Worm (Caenorhabditis elegans): ENCODE results near the gene srw-118.
"Not testable (repeated sequence)": the region's sequence is repeated elsewhere in the genome, so short reads cannot be mapped to it uniquely, and the experiment has no call there.

The srw-118 gene

DNA sequence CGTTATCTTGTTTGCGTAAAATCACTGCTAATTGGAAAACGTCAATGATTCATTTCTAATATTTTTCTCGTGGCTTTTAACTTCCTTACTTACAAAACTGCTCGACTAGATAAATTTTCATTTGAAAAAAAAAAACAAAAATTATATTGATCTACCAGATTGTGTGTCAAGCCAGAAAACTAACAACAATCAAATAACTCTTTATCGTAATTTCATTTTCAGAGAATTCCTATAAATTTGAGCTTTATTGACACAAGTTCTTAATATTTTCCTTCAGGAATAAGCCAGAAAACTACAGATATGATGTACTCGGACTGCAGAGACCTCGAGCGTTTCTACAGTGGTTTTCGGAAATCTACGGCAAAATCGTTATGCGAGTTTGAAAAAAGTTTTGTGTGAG is 3.6 kb downstream of the srw-118 start, which contains the start of gene srw-124:
TSS of gene srw-124 (plus strand) at position 301 of the 400 bp plus-strand sequence.
- TF ChIP-seq hmg-11 (tag; optimal IDR thresholded peaks at IDR 0.05) (no peak), pqm-1 (tag; optimal IDR thresholded peaks at IDR 0.05) (no peak), lin-39 (tag; optimal IDR thresholded peaks at IDR 0.05) (no peak), nhr-11 (tag; optimal IDR thresholded peaks at IDR 0.05) (no peak), nhr-237 (tag; optimal IDR thresholded peaks at IDR 0.05) (no peak), ztf-4 (tag; optimal IDR thresholded peaks at IDR 0.05) (no peak), elt-1 (tag; optimal IDR thresholded peaks at IDR 0.05) (no peak)

ce11 chrV:2975285-2975684 is 4.6 kb downstream of the srw-118 start, which contains the start of gene srw-123:
Gene srw-123 (minus strand): TSS chrV:2975385.
- TF ChIP-seq jun-1, lin-39, nhr-67 (tag; optimal IDR thresholded peaks at IDR 0.05): not testable (repeated sequence)

DNA sequence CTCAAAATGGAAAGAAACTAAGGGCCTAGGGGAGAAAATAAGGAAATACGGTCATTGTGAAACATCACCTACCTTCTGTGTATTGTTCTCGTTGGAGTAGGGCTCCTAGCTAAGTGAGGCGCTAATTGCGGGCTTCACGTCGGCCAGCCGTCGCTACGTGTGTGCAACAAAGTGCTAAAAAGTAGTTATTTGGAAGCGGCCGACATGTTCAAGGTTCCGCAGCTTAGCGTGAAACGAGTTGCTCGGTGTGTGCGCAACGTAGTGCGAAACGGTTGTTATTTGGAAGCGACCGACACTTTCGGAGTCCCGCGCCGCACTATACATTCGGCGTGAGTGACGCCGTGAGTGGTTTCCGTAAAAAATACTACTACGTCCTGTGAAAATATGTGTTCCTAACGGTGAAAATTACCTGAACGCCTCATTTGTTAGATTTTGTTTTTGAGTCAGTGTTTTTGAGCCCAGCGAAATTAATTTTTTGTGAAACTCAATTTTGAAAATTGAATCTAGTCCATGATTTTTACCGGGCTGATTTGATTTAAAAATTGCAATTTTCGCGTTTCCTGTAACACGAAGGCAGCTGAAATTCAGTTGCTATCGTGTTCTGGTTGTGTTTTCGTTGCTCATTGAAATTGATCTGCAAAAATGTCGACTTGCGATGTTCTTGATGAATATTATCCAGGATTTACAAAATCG is 8.4 kb downstream of the srw-118 start, which contains the start of gene srw-129:
TSS of gene srw-129 (plus strand) at position 643 of the 693 bp plus-strand sequence.
- no peak for TF ChIP-seq mml-1 (tag; optimal IDR thresholded peaks at IDR 0.05)
- TF ChIP-seq hmg-11 (tag; optimal IDR thresholded peaks at IDR 0.05) = no peak
- TF ChIP-seq unc-39 (tag; optimal IDR thresholded peaks at IDR 0.05) = no peak

DNA sequence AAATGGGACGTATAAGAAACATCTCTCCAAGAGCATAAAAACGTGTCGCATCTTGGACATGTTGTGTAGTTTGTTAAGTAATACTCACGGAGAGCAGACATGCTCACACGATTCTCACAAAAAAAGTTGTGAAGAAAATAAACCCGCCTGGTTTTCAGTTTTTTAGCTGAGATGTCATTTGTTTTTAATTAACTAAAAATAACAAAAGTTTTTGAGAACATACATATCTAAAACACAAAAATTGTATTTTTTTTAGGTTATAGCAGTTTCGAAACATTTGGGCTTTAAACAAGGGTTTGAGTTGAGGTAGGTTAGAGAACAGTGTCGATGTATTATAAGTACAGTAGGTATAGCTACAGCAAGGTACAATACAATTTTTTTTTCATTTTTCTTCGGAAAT is 15.1 kb downstream of the srw-118 start, which contains the start of gene srh-88:
TSS of gene srh-88 (minus strand) at position 101 of the 400 bp plus-strand sequence.
- TF ChIP-seq fkh-2 (tag; optimal IDR thresholded peaks at IDR 0.05) (no peak), fkh-10 (GFP tag; optimal IDR thresholded peaks at IDR 0.05) (no peak), ceh-28 (tag; optimal IDR thresholded peaks at IDR 0.05) (no peak), unc-39 (tag; optimal IDR thresholded peaks at IDR 0.05) (no peak), ceh-9 (tag; optimal IDR thresholded peaks at IDR 0.05) (no peak), eor-1 (tag; optimal IDR thresholded peaks at IDR 0.05) (no peak), skn-1 (tag; optimal IDR thresholded peaks at IDR 0.05) (no peak), mdl-1 (tag; optimal IDR thresholded peaks at IDR 0.05) (no peak), tbx-2 (tag; optimal IDR thresholded peaks at IDR 0.05) (no peak), ama-1 (optimal IDR thresholded peaks at IDR 0.05) (no peak), elt-2 (tag; optimal IDR thresholded peaks at IDR 0.05) (no peak), ceh-16 (tag; optimal IDR thresholded peaks at IDR 0.05) (no peak), unc-62 (GFP tag; optimal IDR thresholded peaks at IDR 0.05) (no peak), fos-1 (tag; optimal IDR thresholded peaks at IDR 0.05) (no peak)

DNA sequence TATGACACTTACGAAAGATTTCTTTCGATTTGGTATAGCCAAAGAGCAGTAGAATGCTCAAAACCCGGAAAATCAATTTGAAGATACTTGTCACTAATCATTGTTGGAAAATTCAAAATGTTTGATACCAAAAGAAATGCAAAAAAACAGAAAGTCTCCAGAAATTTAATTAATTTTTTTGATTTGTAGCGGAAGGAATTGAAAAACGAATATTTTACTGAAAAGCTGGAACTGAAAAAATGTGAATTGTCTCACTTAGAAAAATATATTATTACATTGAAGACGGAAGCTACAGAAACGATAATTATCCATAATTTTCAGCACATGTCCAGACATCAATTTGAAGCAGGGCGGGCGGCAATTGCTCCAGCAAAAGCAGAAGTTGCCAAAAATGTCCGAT is 16.9 kb downstream of the srw-118 start, which contains the start of gene srw-138:
TSS of gene srw-138 (minus strand) at position 101 of the 400 bp plus-strand sequence.
- TF ChIP-seq nhr-237 (tag; optimal IDR thresholded peaks at IDR 0.05) (no peak), nhr-25 (tag; optimal IDR thresholded peaks at IDR 0.05) (no peak), daf-12 (tag; optimal IDR thresholded peaks at IDR 0.05) (no peak), ceh-16 (tag; optimal IDR thresholded peaks at IDR 0.05) (no peak), R02D3.7 (tag; optimal IDR thresholded peaks at IDR 0.05) (no peak), elt-3 (tag; optimal IDR thresholded peaks at IDR 0.05) (no peak), nhr-43 (tag; optimal IDR thresholded peaks at IDR 0.05; ENCODE audit: poor library complexity, severe bottlenecking) (no peak), elt-2 (tag; optimal IDR thresholded peaks at IDR 0.05) (no peak), fos-1 (tag; optimal IDR thresholded peaks at IDR 0.05) (no peak), pha-4 (tag; optimal IDR thresholded peaks at IDR 0.05) (no peak), skn-1 (tag; optimal IDR thresholded peaks at IDR 0.05) (no peak), lin-39 (tag; optimal IDR thresholded peaks at IDR 0.05) (no peak), ztf-4 (tag; optimal IDR thresholded peaks at IDR 0.05) (no peak), zag-1 (tag; optimal IDR thresholded peaks at IDR 0.05) (no peak), hmg-11 (tag; optimal IDR thresholded peaks at IDR 0.05) (no peak), eor-1 (tag; optimal IDR thresholded peaks at IDR 0.05) (no peak), fkh-2 (tag; optimal IDR thresholded peaks at IDR 0.05) (no peak), aly-2 (tag; optimal IDR thresholded peaks at IDR 0.05) (no peak), nfya-1 (tag; optimal IDR thresholded peaks at IDR 0.05; ENCODE audit: insufficient read depth) (no peak), nhr-11 (tag; optimal IDR thresholded peaks at IDR 0.05) (no peak)

Data from whole organism, L3 larva.